Fruit fly (Drosophila melanogaster) whole organism, embryonic: ENCODE results near the gene CG44008.
A peak's percentile ranks its signal among the peaks of the same experiment; 100 is the strongest.

Experiments
- ATbp ChIP-seq: fragments of 200-800 bp; sonication (Bioruptor generic); optimal IDR thresholded peaks from 2 replicates; lab custom pipeline; 2017; ENCODE audit warnings: missing biosample characterization, mild to moderate bottlenecking, missing genetic modification characterization, missing genetic modification reagents
- Adf1 ChIP-seq: fragments of 200-800 bp; sonication (Bioruptor generic); IDR thresholded peaks from 2 replicates; pipeline ENCODE4 v1.3.6; 2022; ENCODE audit warnings: missing biosample characterization, missing genetic modification characterization
- Antp ChIP-seq: fragments of 200-800 bp; sonication (Bioruptor generic); optimal IDR thresholded peaks from 3 replicates; lab custom pipeline; 2016; ENCODE audit warnings: missing biosample characterization, missing genetic modification characterization
- CG12155 ChIP-seq: fragments of 200-800 bp; sonication (Bioruptor generic); optimal IDR thresholded peaks from 3 replicates; lab custom pipeline; 2016; ENCODE audit warnings: missing biosample characterization, missing genetic modification characterization
- CG12236 ChIP-seq: fragments of 200-800 bp; sonication (Bioruptor generic); optimal IDR thresholded peaks from 2 replicates; lab custom pipeline; 2016; ENCODE audit warnings: missing biosample characterization, missing genetic modification characterization
- CG12299 ChIP-seq: fragments of 200-800 bp; sonication (Bioruptor generic); optimal IDR thresholded peaks from 2 replicates; lab custom pipeline; 2018; ENCODE audit warnings: missing biosample characterization, mild to moderate bottlenecking, missing genetic modification characterization
- CG12391 ChIP-seq: fragments of 200-800 bp; sonication (Bioruptor generic); optimal IDR thresholded peaks from 3 replicates; lab custom pipeline; 2018; ENCODE audit warnings: missing biosample characterization, mild to moderate bottlenecking, missing genetic modification characterization, moderate library complexity
- CG12659 ChIP-seq: fragments of 200-800 bp; sonication (Bioruptor generic); optimal IDR thresholded peaks from 3 replicates; lab custom pipeline; 2017; ENCODE audit warnings: mild to moderate bottlenecking, missing biosample characterization, missing genetic modification reagents, missing genetic modification characterization
- CG13894 ChIP-seq: fragments of 200-800 bp; sonication (Bioruptor generic); optimal IDR thresholded peaks from 3 replicates; lab custom pipeline; 2018; ENCODE audit warnings: missing biosample characterization, mild to moderate bottlenecking, missing genetic modification characterization, moderate library complexity
- CG2199 ChIP-seq: fragments of 200-800 bp; sonication (Bioruptor generic); IDR thresholded peaks from 3 replicates; pipeline ENCODE4 v1.3.6; 2022; ENCODE audit warnings: missing biosample characterization, missing genetic modification characterization
- CG2712 ChIP-seq: fragments of 200-800 bp; optimal IDR thresholded peaks from 3 replicates; lab custom pipeline; 2019; ENCODE audit warnings: missing biosample characterization, mild to moderate bottlenecking, missing genetic modification characterization, moderate library complexity
- CG32532 ChIP-seq: fragments of 200-800 bp; sonication (Bioruptor generic); IDR thresholded peaks from 2 replicates; pipeline ENCODE4 v1.3.6; 2022; ENCODE audit warnings: missing biosample characterization, missing genetic modification characterization
- CG34422 ChIP-seq: fragments of 200-800 bp; sonication (Bioruptor generic); IDR thresholded peaks from 3 replicates; pipeline ENCODE4 v1.3.6; 2022; ENCODE audit warnings: missing biosample characterization, missing genetic modification characterization
- CG42726 ChIP-seq: fragments of 200-800 bp; sonication (Bioruptor generic); IDR thresholded peaks from 2 replicates; pipeline ENCODE4 v1.3.6; 2022; ENCODE audit warnings: missing biosample characterization, missing genetic modification characterization; ENCODE audit not compliant: partially characterized antibody
- CG4707 ChIP-seq: fragments of 200-800 bp; sonication (Bioruptor generic); optimal IDR thresholded peaks from 2 replicates; lab custom pipeline; 2018; ENCODE audit warnings: missing biosample characterization, mild to moderate bottlenecking, missing genetic modification characterization, moderate library complexity
- CG4820 ChIP-seq: fragments of 200-800 bp; sonication (Bioruptor generic); optimal IDR thresholded peaks from 3 replicates; lab custom pipeline; 2016; ENCODE audit warnings: missing biosample characterization, missing genetic modification characterization
- CG5180 ChIP-seq: fragments of 200-800 bp; sonication (Bioruptor generic); optimal IDR thresholded peaks from 3 replicates; lab custom pipeline; 2017; ENCODE audit warnings: missing biosample characterization, missing genetic modification characterization, mild to moderate bottlenecking, moderate library complexity, missing genetic modification reagents
- CG6254 ChIP-seq: fragments of 200-800 bp; sonication (Bioruptor generic); optimal IDR thresholded peaks from 3 replicates; lab custom pipeline; 2017; ENCODE audit warnings: mild to moderate bottlenecking, missing biosample characterization, missing genetic modification reagents, missing genetic modification characterization
- CG8478 ChIP-seq: fragments of >200 bp; optimal IDR thresholded peaks from 2 replicates; lab custom pipeline; 2018
- Deaf1 ChIP-seq: fragments of 200-800 bp; optimal IDR thresholded peaks from 3 replicates; lab custom pipeline; 2019; ENCODE audit warnings: missing biosample characterization, mild to moderate bottlenecking, missing genetic modification characterization, moderate library complexity
- Dip3 ChIP-seq: fragments of 200-800 bp; sonication (Bioruptor generic); optimal IDR thresholded peaks from 3 replicates; lab custom pipeline; 2016; ENCODE audit warnings: missing biosample characterization, missing genetic modification characterization
- Elba2 ChIP-seq: fragments of 200-800 bp; sonication (Bioruptor generic); optimal IDR thresholded peaks from 3 replicates; lab custom pipeline; 2016; ENCODE audit warnings: missing biosample characterization, missing genetic modification characterization
- Fer1 ChIP-seq: fragments of 200-800 bp; sonication (Bioruptor generic); optimal IDR thresholded peaks from 2 replicates; lab custom pipeline; 2017; ENCODE audit warnings: missing biosample characterization, mild to moderate bottlenecking, missing genetic modification characterization
- NFAT ChIP-seq: fragments of 200-800 bp; sonication (Bioruptor generic); IDR thresholded peaks from 2 replicates; pipeline ENCODE4 v1.3.6; 2022; ENCODE audit warnings: missing biosample characterization, missing genetic modification characterization
- PHDP ChIP-seq: fragments of 200-800 bp; sonication (Bioruptor generic); optimal IDR thresholded peaks from 3 replicates; lab custom pipeline; 2018; ENCODE audit warnings: missing biosample characterization, mild to moderate bottlenecking, missing genetic modification characterization, moderate library complexity
- Pdp1 ChIP-seq, 2 experiments: fragments of 200-800 bp; sonication (Bioruptor generic); optimal IDR thresholded peaks; 3 replicates each; lab custom pipeline; 2016; ENCODE audit warnings: missing biosample characterization in 2 of 2, missing genetic modification characterization in 2 of 2, mild to moderate bottlenecking in 1 of 2, moderate library complexity in 1 of 2
- Ssrp ChIP-seq: fragments of 200-800 bp; sonication (Bioruptor generic); optimal IDR thresholded peaks from 2 replicates; lab custom pipeline; 2018; ENCODE audit warnings: missing biosample characterization, mild to moderate bottlenecking, missing genetic modification characterization, moderate library complexity
- Trl ChIP-seq, 3 experiments: fragments of >200 bp in 2 of 3; fragments of 200-800 bp in 1 of 3; sonication (Bioruptor generic) in 1 of 3; optimal IDR thresholded peaks; 2 replicates in 1 of 3; 3 replicates in 2 of 3; lab custom pipeline; 2016 to 2017; ENCODE audit warnings: missing biosample characterization in 1 of 3, missing genetic modification characterization in 1 of 3
- abd-A ChIP-seq: fragments of 200-800 bp; sonication (Bioruptor generic); optimal IDR thresholded peaks from 3 replicates; lab custom pipeline; 2019; ENCODE audit warnings: missing biosample characterization, mild to moderate bottlenecking, missing genetic modification characterization, moderate library complexity
- az2 ChIP-seq: fragments of 200-800 bp; sonication (Bioruptor generic); optimal IDR thresholded peaks from 3 replicates; lab custom pipeline; 2016; ENCODE audit warnings: missing biosample characterization, missing genetic modification characterization
- bsh ChIP-seq, 2 experiments: fragments of 200-800 bp; sonication (Bioruptor generic); optimal IDR thresholded peaks; 2 replicates each; lab custom pipeline; 2017 to 2018; ENCODE audit warnings: mild to moderate bottlenecking in 2 of 2, missing biosample characterization in 2 of 2, missing genetic modification characterization in 2 of 2, moderate library complexity in 1 of 2
- chinmo ChIP-seq: fragments of 200-800 bp; sonication (Bioruptor generic); IDR thresholded peaks from 4 replicates; pipeline ENCODE4 v1.3.6; 2022; ENCODE audit warnings: missing biosample characterization, missing genetic modification characterization; ENCODE audit not compliant: partially characterized antibody
- ci ChIP-seq: fragments of 200-800 bp; sonication (Bioruptor generic); IDR thresholded peaks from 3 replicates; pipeline ENCODE4 v1.3.6; 2022; ENCODE audit warnings: missing biosample characterization, missing genetic modification characterization
- da ChIP-seq: fragments of 200-800 bp; sonication (Bioruptor generic); optimal IDR thresholded peaks from 2 replicates; lab custom pipeline; 2016; ENCODE audit warnings: missing biosample characterization, missing genetic modification characterization
- exex ChIP-seq: fragments of 200-800 bp; sonication (Bioruptor generic); optimal IDR thresholded peaks from 4 replicates; lab custom pipeline; 2018; ENCODE audit warnings: missing biosample characterization, mild to moderate bottlenecking, missing genetic modification characterization, moderate library complexity
- fd64A ChIP-seq: fragments of 200-800 bp; sonication (Bioruptor generic); optimal IDR thresholded peaks from 3 replicates; lab custom pipeline; 2018; ENCODE audit warnings: missing biosample characterization, mild to moderate bottlenecking, missing genetic modification characterization
- kni ChIP-seq: fragments of 200-800 bp; sonication (Bioruptor generic); optimal IDR thresholded peaks from 3 replicates; lab custom pipeline; 2017; ENCODE audit warnings: mild to moderate bottlenecking, missing biosample characterization, missing genetic modification reagents, missing genetic modification characterization
- nom ChIP-seq: fragments of 200-800 bp; sonication (Bioruptor generic); optimal IDR thresholded peaks from 2 replicates; lab custom pipeline; 2017; ENCODE audit warnings: missing biosample characterization, missing genetic modification characterization, mild to moderate bottlenecking, moderate library complexity, missing genetic modification reagents
- onecut ChIP-seq: fragments of 200-800 bp; sonication (Bioruptor generic); IDR thresholded peaks from 2 replicates; pipeline ENCODE4 v1.3.6; 2022; ENCODE audit warnings: missing biosample characterization, missing genetic modification characterization
- otp ChIP-seq: fragments of 200-800 bp; sonication (Bioruptor generic); IDR thresholded peaks from 3 replicates; pipeline ENCODE4, ENCODE4 v1.3.6; 2022; ENCODE audit warnings: missing biosample characterization, missing genetic modification characterization
- rib ChIP-seq: fragments of 200-800 bp; sonication (Bioruptor generic); IDR thresholded peaks from 2 replicates; pipeline ENCODE4 v1.3.6; 2022; ENCODE audit warnings: missing biosample characterization, missing genetic modification characterization
- shn ChIP-seq: fragments of 200-800 bp; sonication (Bioruptor generic); optimal IDR thresholded peaks from 3 replicates; lab custom pipeline; 2016; ENCODE audit warnings: missing biosample characterization, missing genetic modification characterization
- sob ChIP-seq: fragments of 200-800 bp; sonication (Bioruptor generic); IDR thresholded peaks from 2 replicates; pipeline ENCODE4 v1.3.6; 2022; ENCODE audit warnings: missing biosample characterization, missing genetic modification characterization
- vnd ChIP-seq: fragments of 200-800 bp; sonication (Bioruptor generic); IDR thresholded peaks from 3 replicates; pipeline ENCODE4 v1.3.6; 2022; ENCODE audit warnings: missing biosample characterization, missing genetic modification characterization; ENCODE audit not compliant: partially characterized antibody
- vvl ChIP-seq: fragments of 200-800 bp; sonication (Bioruptor generic); IDR thresholded peaks from 2 replicates; pipeline ENCODE4 v1.3.6; 2022; ENCODE audit warnings: missing biosample characterization, missing genetic modification characterization
- wek ChIP-seq: fragments of 200-800 bp; sonication (Bioruptor generic); optimal IDR thresholded peaks from 3 replicates; lab custom pipeline; 2018; ENCODE audit warnings: missing biosample characterization, mild to moderate bottlenecking, missing genetic modification characterization, moderate library complexity

CG44008 gene

dm6 chr2L:11806701-11807674, 35.3 kb downstream of the CG44008 start (continued):
- TF ChIP-seq nom (GFP tag; lab: Kevin White, UChicago) (peak; percentile 93), Dip3 (GFP tag; lab: Kevin White, UChicago) (peak; percentile 9), CG6254 (peak; percentile 57), vvl (peak; percentile 43), CG4707 (GFP tag; lab: Kevin White, UChicago) (no peak), Pdp1 (GFP tag; optimal IDR thresholded peaks at IDR 0.05; lab: Kevin White, UChicago) (peak in 1 of 2 experiments; percentile 18), CG34422 (peak; percentile 13; the same call in 1 of the 3 replicates), CG12155 (peak; percentile 15), vnd (GFP tag; lab: Robert Waterston, UW) (no peak), az2 (GFP tag; lab: Kevin White, UChicago) (no peak), Ssrp (tag; lab: Kevin White, UChicago) (peak; percentile 18), CG2199 (GFP tag; lab: Robert Waterston, UW) (peak; percentile 72; the same call in 2 of the 3 replicates), abd-A (tag; lab: Kevin White, UChicago) (peak; percentile 99), bsh (GFP tag; optimal IDR thresholded peaks at IDR 0.05; lab: Kevin White, UChicago) (peak in 1 of 2 experiments; percentile 82), rib (GFP tag; lab: Robert Waterston, UW) (peak; percentile 74; the same call in 1 of the 2 replicates), sob (GFP tag; lab: Robert Waterston, UW) (peak; percentile 30; the same call in 1 of the 2 replicates), CG12236 (GFP tag; lab: Kevin White, UChicago) (peak; percentile 6), wek (GFP tag; lab: Kevin White, UChicago) (no peak), CG32532 (GFP tag; lab: Robert Waterston, UW) (peak; percentile 17; the same call in 1 of the 2 replicates), da (GFP tag; lab: Kevin White, UChicago) (no peak), CG4820 (GFP tag; lab: Kevin White, UChicago) (no peak), ci (GFP tag; lab: Robert Waterston, UW) (peak; percentile 43; the same call in 1 of the 3 replicates), Fer1 (GFP tag; lab: Kevin White, UChicago) (peak; percentile 46), CG13894 (peak; percentile 68), PHDP (no peak), CG12659 (GFP tag; lab: Kevin White, UChicago) (peak; percentile 6), Antp (GFP tag; lab: Kevin White, UChicago) (peak; percentile 3), chinmo (GFP tag; lab: Robert Waterston, UW) (peak; percentile 91; the same call in 2 of the 4 replicates), Adf1 (GFP tag; lab: Robert Waterston, UW) (peak; percentile 81), NFAT (GFP tag; lab: Robert Waterston, UW) (peak; percentile 48; the same call in 1 of the 2 replicates), fd64A (GFP tag; lab: Kevin White, UChicago) (no peak), otp (GFP tag; lab: Robert Waterston, UW) (peak; percentile 17; the same call in 1 of the 3 replicates), kni (GFP tag; lab: Kevin White, UChicago) (peak; percentile 63), Trl (optimal IDR thresholded peaks at IDR 0.05; lab: Kevin White, UChicago) (peak; percentile 88 to 99), Trl (GFP tag; optimal IDR thresholded peaks at IDR 0.05; lab: Kevin White, UChicago) (peak; percentile 65), CG12299 (peak; percentile 30), CG5180 (no peak), Deaf1 (tag; lab: Kevin White, UChicago) (peak; percentile 93), onecut (GFP tag; lab: Robert Waterston, UW) (peak; percentile 67; the same call in 1 of the 2 replicates), shn (GFP tag; lab: Kevin White, UChicago) (no peak), ATbp (GFP tag; lab: Kevin White, UChicago) (no peak), Elba2 (GFP tag; lab: Kevin White, UChicago) (peak; percentile 76), CG42726 (GFP tag; lab: Robert Waterston, UW) (0 out of 2 replicates have a peak, but pooled peaks have one; percentile 44), CG8478 (peak; percentile 64), CG2712 (tag; lab: Kevin White, UChicago) (peak; percentile 33), exex (peak; percentile 25), CG12391 (tag; lab: Kevin White, UChicago) (no peak)
